Worm (Caenorhabditis elegans): ENCODE measurements around the gene unc-41.

Gene unc-41

DNA sequence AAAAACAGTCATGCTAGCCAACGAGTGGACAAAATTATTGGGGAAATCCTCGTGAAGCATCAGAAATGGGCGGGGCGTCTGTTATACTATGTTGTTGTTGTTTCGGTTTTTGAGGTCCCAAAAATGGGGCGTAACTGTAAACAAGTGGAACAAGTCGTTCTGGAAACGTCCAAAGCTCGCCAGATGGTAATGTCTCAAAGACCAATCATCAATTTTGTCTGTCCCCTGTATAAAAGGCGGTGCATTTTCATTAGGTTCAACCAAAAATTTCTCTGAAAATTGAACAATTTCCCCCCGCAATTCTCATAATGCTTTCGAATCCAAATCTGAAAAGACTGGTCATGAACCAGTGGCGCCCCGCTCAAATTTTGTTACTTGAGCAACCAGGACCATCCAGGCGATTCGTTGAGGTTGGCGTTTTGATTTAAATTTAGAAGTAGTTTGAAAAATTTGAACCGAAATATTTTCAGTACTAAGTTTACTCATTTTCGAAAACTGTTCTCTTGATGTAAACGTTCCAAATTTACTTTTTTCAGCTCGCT is 43.1 kb upstream of the unc-41 start (continued):
- TF ChIP-seq bed-2 (GFP tag; IDR thresholded peaks at IDR 0.05), result no peak
- peak; percentile 43; the same call in 1 of the 2 replicates for TF ChIP-seq aptf-2 (GFP tag; conservative IDR thresholded peaks at IDR 0.05)
- TF ChIP-seq sdz-38 (tag; optimal IDR thresholded peaks at IDR 0.05), result no peak
- TF ChIP-seq ztf-26 (tag; optimal IDR thresholded peaks at IDR 0.05), result no peak
- no peak for TF ChIP-seq T07F8.4 (tag; optimal IDR thresholded peaks at IDR 0.05)
- peak; percentile 1 for TF ChIP-seq attf-5 (GFP tag; optimal IDR thresholded peaks at IDR 0.05)
- TF ChIP-seq mes-4 (tag; optimal IDR thresholded peaks at IDR 0.05), result no peak
- TF ChIP-seq B0336.3 (GFP tag; IDR thresholded peaks at IDR 0.05), result peak; percentile 41; the same call in 1 of the 2 replicates

DNA sequence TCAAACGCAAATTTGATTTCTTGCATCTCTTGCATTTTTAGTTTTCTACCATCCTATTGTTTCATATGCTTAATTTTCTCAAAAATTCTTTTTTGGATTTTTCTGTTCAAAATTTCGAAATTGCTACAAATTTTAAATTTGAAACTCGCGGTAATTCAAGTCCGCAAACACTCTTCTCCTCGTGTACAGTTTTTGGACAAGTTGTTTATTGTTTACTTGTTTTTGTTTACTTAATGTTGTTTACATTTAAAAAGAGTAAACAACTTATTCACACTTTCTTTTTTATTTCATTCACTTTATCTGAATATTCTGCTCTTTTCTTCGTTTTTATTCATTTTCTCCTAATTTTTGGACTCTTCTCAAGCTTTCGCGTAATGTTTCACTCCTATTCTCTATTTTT is 42.3 kb upstream of the unc-41 start:
- TF ChIP-seq F22D6.2 (tag; optimal IDR thresholded peaks at IDR 0.05) (no peak), lag-1 (GFP tag; IDR thresholded peaks at IDR 0.05) (no peak), unc-130 (GFP tag; optimal IDR thresholded peaks at IDR 0.05) (peak; percentile 96), bed-1 (GFP tag; IDR thresholded peaks at IDR 0.05) (no peak), F33H1.4 (GFP tag; IDR thresholded peaks at IDR 0.05) (peak; percentile 26; the same call in 1 of the 2 replicates), bed-2 (GFP tag; IDR thresholded peaks at IDR 0.05) (no peak), ztf-6 (GFP tag; IDR thresholded peaks at IDR 0.05) (no peak), lsy-27 (tag; optimal IDR thresholded peaks at IDR 0.05; ENCODE audit: borderline replicate concordance, insufficient read depth) (no peak), fkh-3 (tag; optimal IDR thresholded peaks at IDR 0.05) (no peak), snpc-3.4 (tag; optimal IDR thresholded peaks at IDR 0.05) (peak; percentile 88), B0336.3 (GFP tag; IDR thresholded peaks at IDR 0.05) (no peak), C17E4.6 (GFP tag; IDR thresholded peaks at IDR 0.05) (no peak), mes-4 (tag; optimal IDR thresholded peaks at IDR 0.05) (no peak), nhr-90 (tag; optimal IDR thresholded peaks at IDR 0.05) (no peak), madf-6 (GFP tag; IDR thresholded peaks at IDR 0.05) (peak; percentile 75), dpl-1 (GFP tag; optimal IDR thresholded peaks at IDR 0.05) (peak; percentile 64), him-1 (tag; optimal IDR thresholded peaks at IDR 0.05) (peak; percentile 18), efl-1 (GFP tag; optimal IDR thresholded peaks at IDR 0.05) (peak; percentile 63), nhr-120 (GFP tag; IDR thresholded peaks at IDR 0.05) (no peak), B0019.2 (GFP tag; conservative IDR thresholded peaks at IDR 0.05) (0 out of 2 replicates have a peak, but pooled peaks have one; percentile 31), Y67H2A.10 (GFP tag; conservative IDR thresholded peaks at IDR 0.05) (no peak), madf-8 (GFP tag; conservative IDR thresholded peaks at IDR 0.05) (peak; percentile 46; the same call in 1 of the 2 replicates), snpc-1.3 (tag; optimal IDR thresholded peaks at IDR 0.05; ENCODE audit: insufficient read depth) (peak; percentile 37), F23B12.7 (tag; optimal IDR thresholded peaks at IDR 0.05; ENCODE audit: insufficient read depth) (peak; percentile 38), F52B5.7 (tag; optimal IDR thresholded peaks at IDR 0.05) (no peak), ztf-22 (GFP tag; optimal IDR thresholded peaks at IDR 0.05) (no peak), Y79H2A.3 (GFP tag; conservative IDR thresholded peaks at IDR 0.05) (no peak), F49E8.2 (tag; optimal IDR thresholded peaks at IDR 0.05; ENCODE audit: insufficient read depth) (peak; percentile 71), ceh-91 (GFP tag; IDR thresholded peaks at IDR 0.05) (peak; percentile 50; the same call in 1 of the 2 replicates), lsl-1 (GFP tag; optimal IDR thresholded peaks at IDR 0.05) (peak; percentile 60), C06A6.2 (GFP tag; conservative IDR thresholded peaks at IDR 0.05) (no peak), snpc-4 (GFP tag; optimal IDR thresholded peaks at IDR 0.05) (no peak), snpc-4 (tag; optimal IDR thresholded peaks at IDR 0.05) (peak in 2 of 4 experiments; percentile 36 to 42), attf-3 (GFP tag; conservative IDR thresholded peaks at IDR 0.05) (no peak), D2030.7 (GFP tag; IDR thresholded peaks at IDR 0.05) (peak; percentile 80), lin-54 (GFP tag; optimal IDR thresholded peaks at IDR 0.05) (peak; percentile 81), dox-1 (GFP tag; IDR thresholded peaks at IDR 0.05) (peak; percentile 33; the same call in 1 of the 2 replicates), madf-3 (GFP tag; IDR thresholded peaks at IDR 0.05) (0 out of 2 replicates have a peak, but pooled peaks have one; percentile 59)

Data from whole organism, young adult.